Worm (Caenorhabditis elegans): ENCODE results near the gene C04E7.3.

ce11 chrX:305057-305456 is 42.0 kb downstream of the C04E7.3 start:
- TF ChIP-seq ama-1 (optimal IDR thresholded peaks at IDR 0.05), result no peak
- no peak for TF ChIP-seq ama-1 (GFP tag; optimal IDR thresholded peaks at IDR 0.05)
- TF ChIP-seq cebp-2 (GFP tag; IDR thresholded peaks at IDR 0.05), result no peak
- TF ChIP-seq unc-62 (GFP tag; optimal IDR thresholded peaks at IDR 0.05), result no peak
- no peak for TF ChIP-seq ztf-25 (GFP tag; IDR thresholded peaks at IDR 0.05)
- TF ChIP-seq hsf-1 (GFP tag; IDR thresholded peaks at IDR 0.05), result no peak
- no peak for TF ChIP-seq K11D2.4 (GFP tag; IDR thresholded peaks at IDR 0.05)
- no peak for TF ChIP-seq attf-5 (GFP tag; optimal IDR thresholded peaks at IDR 0.05)
- no peak for TF ChIP-seq egrh-3 (GFP tag; IDR thresholded peaks at IDR 0.05)
- TF ChIP-seq B0035.1 (tag; optimal IDR thresholded peaks at IDR 0.05), result no peak
- TF ChIP-seq madf-3 (GFP tag; IDR thresholded peaks at IDR 0.05), result no peak
